Worm (Caenorhabditis elegans): ENCODE results near the gene Y75D11A.2.

The Y75D11A.2 gene

ce11 chrX:1712538-1712937 is 30.1 kb upstream of the Y75D11A.2 start, which contains the start of gene fbxa-52:
TSS of gene fbxa-52 (minus strand) at chrX:1712638.
- TF ChIP-seq snpc-4 (tag; optimal IDR thresholded peaks at IDR 0.05) (no peak), nhr-43 (tag; optimal IDR thresholded peaks at IDR 0.05; ENCODE audit: poor library complexity, severe bottlenecking) (no peak), egl-27 (tag; optimal IDR thresholded peaks at IDR 0.05) (no peak), tbx-2 (tag; optimal IDR thresholded peaks at IDR 0.05) (no peak), jun-1 (tag; optimal IDR thresholded peaks at IDR 0.05) (no peak), unc-62 (GFP tag; optimal IDR thresholded peaks at IDR 0.05) (no peak), zag-1 (tag; optimal IDR thresholded peaks at IDR 0.05) (no peak), mml-1 (tag; optimal IDR thresholded peaks at IDR 0.05) (no peak), daf-12 (tag; optimal IDR thresholded peaks at IDR 0.05) (no peak), ama-1 (optimal IDR thresholded peaks at IDR 0.05) (no peak), skn-1 (tag; optimal IDR thresholded peaks at IDR 0.05) (no peak), fkh-2 (tag; optimal IDR thresholded peaks at IDR 0.05) (no peak), fos-1 (tag; optimal IDR thresholded peaks at IDR 0.05) (no peak)

- TF ChIP-seq ceh-82 (tag; optimal IDR thresholded peaks at IDR 0.05) (no peak), zag-1 (tag; optimal IDR thresholded peaks at IDR 0.05) (no peak), ceh-9 (tag; optimal IDR thresholded peaks at IDR 0.05) (no peak), pha-4 (tag; optimal IDR thresholded peaks at IDR 0.05) (no peak), nhr-12 (tag; optimal IDR thresholded peaks at IDR 0.05) (no peak), tbx-2 (tag; optimal IDR thresholded peaks at IDR 0.05) (no peak), unc-39 (tag; optimal IDR thresholded peaks at IDR 0.05) (no peak)
These were observed 24.2 kb upstream of the Y75D11A.2 start, which contains the start of gene fbxa-53 for ce11 chrX:1718479-1718878. TSS of gene fbxa-53 (minus strand) at chrX:1718579.

DNA sequence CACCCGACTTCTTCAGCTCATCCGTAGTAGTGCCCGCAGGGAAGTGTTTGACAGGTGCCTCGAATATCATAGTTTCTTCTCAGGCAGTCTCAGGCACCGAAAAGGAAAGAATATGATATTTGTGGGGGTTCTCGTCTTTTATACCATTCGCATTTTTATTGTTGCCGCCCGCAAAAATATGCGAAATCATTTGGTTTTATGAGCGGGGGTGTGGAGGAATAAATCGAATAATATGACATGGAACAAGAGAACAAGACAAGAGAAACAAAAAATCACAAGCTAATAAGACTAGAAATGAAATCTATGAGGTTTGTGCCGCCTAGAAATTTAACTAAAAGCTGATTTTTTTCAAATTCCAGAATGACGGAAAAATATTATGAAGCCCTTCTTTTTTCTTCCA is 22.3 kb upstream of the Y75D11A.2 start, which contains the start of gene F07G6.8:
Gene F07G6.8 (minus strand): TSS at position 101 of the 400 bp plus-strand sequence.
- TF ChIP-seq egl-5 (tag; optimal IDR thresholded peaks at IDR 0.05) (no peak), nhr-77 (tag; optimal IDR thresholded peaks at IDR 0.05) (no peak), fos-1 (tag; optimal IDR thresholded peaks at IDR 0.05) (no peak), daf-12 (tag; optimal IDR thresholded peaks at IDR 0.05) (no peak), R02D3.7 (tag; optimal IDR thresholded peaks at IDR 0.05) (no peak), nhr-23 (tag; optimal IDR thresholded peaks at IDR 0.05) (no peak), ama-1 (optimal IDR thresholded peaks at IDR 0.05) (no peak), jun-1 (tag; optimal IDR thresholded peaks at IDR 0.05) (no peak), nfya-1 (tag; optimal IDR thresholded peaks at IDR 0.05; ENCODE audit: insufficient read depth) (no peak)

DNA sequence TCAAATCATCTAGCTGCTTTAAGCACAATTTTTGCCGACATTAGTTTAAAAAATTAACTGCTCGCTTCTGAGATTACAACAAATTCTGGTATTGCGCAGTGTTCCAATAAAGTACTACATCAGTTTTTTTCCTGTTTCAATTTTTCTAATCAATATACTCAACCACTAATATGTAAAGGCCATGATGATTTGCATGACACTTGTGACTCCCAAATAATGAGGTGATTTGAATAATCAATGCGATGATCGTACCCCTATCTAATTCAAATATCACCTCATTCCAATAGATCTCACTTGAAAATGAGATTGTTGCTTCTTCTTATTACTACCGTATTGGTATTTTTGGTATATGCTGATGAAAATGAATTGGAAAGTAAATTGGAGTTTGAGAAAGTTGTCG is 15.6 kb upstream of the Y75D11A.2 start, which contains the start of gene F07G6.2:
Gene F07G6.2 (plus strand): TSS at position 301 of the 400 bp plus-strand sequence.
- TF ChIP-seq egl-27 (tag; optimal IDR thresholded peaks at IDR 0.05) (no peak), nhr-67 (tag; optimal IDR thresholded peaks at IDR 0.05) (no peak), nhr-23 (tag; optimal IDR thresholded peaks at IDR 0.05) (no peak), fos-1 (tag; optimal IDR thresholded peaks at IDR 0.05) (no peak), ZK546.5 (tag; optimal IDR thresholded peaks at IDR 0.05) (no peak), elt-3 (tag; optimal IDR thresholded peaks at IDR 0.05) (no peak), ama-1 (optimal IDR thresholded peaks at IDR 0.05) (no peak), elt-1 (tag; optimal IDR thresholded peaks at IDR 0.05) (no peak), lsy-12 (tag; optimal IDR thresholded peaks at IDR 0.05) (no peak), aly-2 (tag; optimal IDR thresholded peaks at IDR 0.05) (no peak), nhr-76 (tag; optimal IDR thresholded peaks at IDR 0.05) (no peak)

DNA sequence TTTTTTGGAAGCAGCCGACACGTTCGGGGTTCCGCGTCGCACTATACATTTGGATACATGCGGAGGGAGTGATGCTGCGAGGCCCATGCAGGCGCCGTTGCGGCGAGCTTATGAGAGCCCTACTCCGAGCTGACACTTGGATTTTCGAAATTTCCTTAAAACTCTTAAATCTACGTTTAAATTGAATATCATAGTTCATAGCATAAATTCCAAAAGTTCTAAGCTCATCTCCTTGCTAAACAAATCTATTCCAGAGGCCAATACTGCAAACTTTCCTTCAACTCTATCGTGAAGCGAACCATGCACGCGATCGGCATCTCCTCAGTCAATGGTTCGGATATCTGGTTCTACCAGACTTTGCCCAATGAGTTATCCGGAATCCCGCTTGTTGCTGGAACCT is 13.1 kb upstream of the Y75D11A.2 start, which contains the start of gene dgn-3:
Gene dgn-3 (plus strand): TSS at position 301 of the 400 bp plus-strand sequence.
- TF ChIP-seq eor-1 (tag; optimal IDR thresholded peaks at IDR 0.05), result no peak
- no peak for TF ChIP-seq mml-1 (tag; optimal IDR thresholded peaks at IDR 0.05)
- TF ChIP-seq daf-12 (tag; optimal IDR thresholded peaks at IDR 0.05), result no peak
- no peak for TF ChIP-seq egl-5 (tag; optimal IDR thresholded peaks at IDR 0.05)
- TF ChIP-seq ama-1 (optimal IDR thresholded peaks at IDR 0.05), result no peak
- TF ChIP-seq ceh-9 (tag; optimal IDR thresholded peaks at IDR 0.05), result no peak
- no peak for TF ChIP-seq elt-1 (tag; optimal IDR thresholded peaks at IDR 0.05)
- TF ChIP-seq nhr-237 (tag; optimal IDR thresholded peaks at IDR 0.05), result no peak
- TF ChIP-seq mdl-1 (tag; optimal IDR thresholded peaks at IDR 0.05), result no peak
- TF ChIP-seq fkh-2 (tag; optimal IDR thresholded peaks at IDR 0.05), result no peak
- no peak for TF ChIP-seq ceh-82 (tag; optimal IDR thresholded peaks at IDR 0.05)
- no peak for TF ChIP-seq nhr-28 (tag; optimal IDR thresholded peaks at IDR 0.05)
- TF ChIP-seq elt-3 (tag; optimal IDR thresholded peaks at IDR 0.05), result no peak
